Worm (Caenorhabditis elegans) whole organism, L4/young adult: ENCODE results near the gene str-163.

Experiments
- W03F9.2 ChIP-seq: fragments of 150-350 bp; optimal IDR thresholded peaks from 2 replicates; lab custom pipeline; 2014; ENCODE audit warnings: missing biosample characterization, missing genetic modification characterization
- dao-5 ChIP-seq: sonication (generic microtip); optimal IDR thresholded peaks from 2 replicates; lab custom pipeline; 2016; ENCODE audit warnings: missing genotype, missing genetic modification characterization, moderate library complexity, missing compliant biosample characterization
- him-1 ChIP-seq: sonication (generic microtip); optimal IDR thresholded peaks from 2 replicates; lab custom pipeline; 2016; ENCODE audit warnings: missing genotype, missing genetic modification reagents, missing genetic modification characterization, missing compliant biosample characterization

The str-163 gene

DNA sequence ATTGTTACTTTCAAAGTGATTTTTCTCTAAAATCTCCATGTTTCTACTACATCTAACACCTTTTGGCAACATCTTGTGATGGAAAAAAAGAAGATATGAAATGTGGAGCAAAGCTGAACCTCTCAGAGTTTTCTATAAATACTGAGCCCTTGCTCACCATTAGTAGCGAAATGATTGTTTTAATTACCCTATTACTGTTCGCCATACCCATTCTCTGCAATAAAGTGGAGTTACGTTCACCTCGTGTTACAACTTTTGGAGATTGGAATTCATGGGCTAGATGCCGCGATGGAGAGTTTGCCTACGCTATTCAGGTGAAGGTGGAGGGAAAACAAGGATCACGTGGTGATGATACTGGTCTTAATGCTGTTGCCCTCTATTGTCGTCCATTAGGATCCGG lies 9.8 kb downstream of the str-163 start, which contains the start of gene txt-3:
TSS of gene txt-3 (plus strand) at position 125 of the 400 bp plus-strand sequence.
- TF ChIP-seq W03F9.2 (tag; lab: Kevin White, UChicago) (no peak), him-1 (tag; lab: Kevin White, UChicago) (no peak)

DNA sequence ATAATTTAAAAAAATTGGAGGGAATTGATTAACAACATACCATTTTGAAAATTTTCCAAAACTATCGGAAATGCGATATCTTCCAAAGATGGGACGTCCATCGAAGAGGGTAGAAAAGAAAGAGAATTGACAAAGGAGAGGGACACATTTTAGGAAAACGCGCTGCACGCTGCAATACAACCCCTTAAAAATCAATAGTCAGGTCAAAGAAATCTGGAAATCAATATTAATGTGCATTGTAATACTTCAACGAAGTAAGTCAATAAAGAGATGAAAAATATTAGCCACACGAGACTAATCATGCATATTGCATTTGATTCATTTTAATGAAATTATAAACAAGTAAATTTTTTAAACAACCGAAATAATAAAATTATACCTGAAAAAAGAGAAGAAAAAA lies 15.4 kb downstream of the str-163 start, which contains the start of gene Y9C9A.13:
TSS of gene Y9C9A.13 (minus strand) at position 101 of the 400 bp plus-strand sequence.
- TF ChIP-seq him-1 (tag; lab: Kevin White, UChicago): no peak
- no peak for TF ChIP-seq dao-5 (tag; lab: Kevin White, UChicago)
- TF ChIP-seq W03F9.2 (tag; lab: Kevin White, UChicago): no peak

DNA sequence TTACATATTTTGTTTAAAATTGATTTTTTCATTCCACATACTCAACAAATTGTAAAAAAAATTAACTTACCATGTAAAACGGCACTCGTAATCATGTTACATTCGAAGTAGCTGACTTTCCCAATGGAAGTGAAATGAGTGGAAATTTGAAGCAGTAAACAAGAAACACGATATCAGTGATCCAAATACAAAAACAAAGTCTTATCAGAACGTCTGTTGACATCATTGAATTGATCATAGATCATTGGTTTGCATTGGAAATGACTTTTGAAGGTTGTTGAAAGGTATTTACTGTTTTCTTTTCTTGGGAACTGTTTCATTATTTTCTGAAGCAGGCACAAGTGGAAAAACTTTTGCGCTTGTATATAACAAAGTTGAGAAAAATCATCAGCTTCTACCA lies 22.0 kb downstream of the str-163 start, which contains the start of gene Y9C9A.16:
TSS of gene Y9C9A.16 (minus strand) at position 131 of the 400 bp plus-strand sequence.
- TF ChIP-seq dao-5 (tag; lab: Kevin White, UChicago) (no peak), W03F9.2 (tag; lab: Kevin White, UChicago) (no peak), him-1 (tag; lab: Kevin White, UChicago) (no peak)

DNA sequence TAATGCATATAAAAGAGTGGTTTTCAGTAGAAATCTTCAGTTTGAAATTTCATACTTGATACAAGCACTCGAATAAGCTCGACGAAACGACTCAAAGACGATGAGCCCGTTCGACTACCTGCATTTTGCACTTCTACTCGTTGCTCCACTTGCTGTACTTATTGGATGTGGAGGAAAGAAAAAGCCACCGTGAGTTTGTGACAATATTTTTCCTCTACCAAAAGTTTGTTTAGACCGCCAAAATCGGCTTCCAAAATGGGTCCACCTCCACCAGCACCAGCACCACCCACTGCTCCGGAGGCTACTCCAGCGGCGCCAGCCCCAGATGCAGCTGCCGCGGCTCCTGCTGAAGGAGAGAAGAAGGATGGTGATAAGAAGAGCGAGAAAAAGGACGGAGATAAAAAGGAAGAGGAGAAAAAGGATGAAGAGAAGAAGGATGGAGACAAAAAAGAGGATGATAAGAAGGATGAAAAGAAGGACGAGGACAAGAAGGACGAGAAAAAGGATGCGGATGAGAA lies 23.2 kb downstream of the str-163 start, which contains the start of gene E03H12.5:
TSS of gene E03H12.5 (plus strand) at position 51 of the 518 bp plus-strand sequence.
- no peak for TF ChIP-seq W03F9.2 (tag; lab: Kevin White, UChicago)

DNA sequence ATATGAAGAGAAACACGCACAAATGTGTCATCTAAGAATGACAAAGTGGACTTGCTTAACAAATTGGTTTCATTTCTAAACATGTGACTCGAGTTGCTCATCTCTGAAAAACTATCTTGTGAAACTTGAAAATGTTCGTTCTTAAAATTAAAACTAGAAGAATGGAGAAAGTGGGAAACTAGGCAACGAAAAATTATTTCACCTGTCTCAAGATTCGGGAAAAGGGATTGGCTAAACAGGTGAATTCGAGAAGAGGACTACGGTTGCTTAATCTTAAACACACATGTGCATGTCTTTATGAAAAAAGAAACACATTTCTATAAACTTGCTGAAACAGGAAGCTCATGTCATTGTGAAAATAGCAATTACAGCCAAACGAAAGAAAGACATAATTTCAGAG lies 27.0 kb downstream of the str-163 start, which contains the start of gene srz-24:
TSS of gene srz-24 (minus strand) at position 101 of the 400 bp plus-strand sequence.
- TF ChIP-seq dao-5 (tag; lab: Kevin White, UChicago) (no peak), W03F9.2 (tag; lab: Kevin White, UChicago) (no peak), him-1 (tag; lab: Kevin White, UChicago) (no peak)

DNA sequence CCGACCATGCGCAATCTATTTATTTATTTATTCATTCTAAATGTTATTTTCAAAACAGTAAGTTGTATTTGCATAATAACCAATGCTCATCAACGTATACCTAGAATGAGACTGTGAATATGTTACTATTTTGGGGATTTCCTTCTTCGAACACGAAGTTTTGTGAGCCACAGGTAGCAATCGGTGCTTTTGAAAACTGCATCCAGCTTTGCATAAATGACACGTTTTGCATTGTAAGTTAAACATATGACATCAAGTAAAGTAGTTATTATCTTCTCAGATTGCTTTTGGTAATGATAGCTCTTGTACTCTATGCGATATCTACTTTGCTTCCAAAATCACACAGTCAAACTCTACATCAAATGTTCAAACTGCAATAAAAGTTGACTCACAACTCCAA lies 28.5 kb downstream of the str-163 start, which contains the start of gene E03H12.4:
TSS of gene E03H12.4 (plus strand) at position 120 of the 400 bp plus-strand sequence.
- TF ChIP-seq W03F9.2 (tag; lab: Kevin White, UChicago) (no peak), him-1 (tag; lab: Kevin White, UChicago) (no peak), dao-5 (tag; lab: Kevin White, UChicago) (no peak)

DNA sequence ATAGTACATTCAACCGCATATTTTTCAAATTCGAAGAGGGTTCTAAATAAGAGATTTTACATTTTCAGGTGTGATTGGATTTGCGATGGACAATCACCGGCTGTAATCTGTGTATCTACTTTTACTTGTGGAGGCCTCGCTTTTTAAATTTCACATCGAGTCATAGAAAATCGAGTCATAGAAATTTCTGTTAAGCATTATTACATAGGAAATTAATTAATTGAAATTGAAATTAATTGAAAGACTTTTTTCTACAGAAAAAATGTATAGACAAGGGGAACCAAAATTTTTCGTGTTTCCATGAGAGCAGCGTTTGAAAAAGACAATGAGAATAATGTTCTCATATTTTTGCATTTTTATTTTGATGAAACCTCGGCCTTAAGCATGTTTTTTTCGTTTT lies 29.8 kb downstream of the str-163 start, which contains the start of gene clec-176:
TSS of gene clec-176 (plus strand) at position 301 of the 400 bp plus-strand sequence.
- TF ChIP-seq W03F9.2 (tag; lab: Kevin White, UChicago) (no peak), him-1 (tag; lab: Kevin White, UChicago) (no peak), dao-5 (tag; lab: Kevin White, UChicago) (no peak)

DNA sequence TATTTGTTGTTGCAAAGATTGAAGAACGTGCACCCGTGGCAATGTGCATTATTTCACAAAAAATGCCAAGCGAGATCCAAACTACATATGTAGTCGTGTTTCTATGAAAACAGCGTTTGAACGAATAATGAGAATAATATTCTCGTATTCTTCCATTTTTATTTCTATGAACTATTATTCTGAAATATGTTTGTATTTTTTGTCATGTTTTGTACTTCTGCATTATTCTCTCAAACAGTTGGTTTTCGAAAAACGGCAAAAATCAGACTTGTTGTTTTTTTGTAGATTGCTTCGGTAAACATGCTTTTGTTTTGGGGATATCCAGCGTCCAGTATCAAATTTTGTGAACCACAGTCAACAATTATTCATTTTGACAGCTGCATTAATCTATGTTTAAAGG lies 32.3 kb downstream of the str-163 start, which contains the start of gene clec-177:
TSS of gene clec-177 (plus strand) at position 301 of the 400 bp plus-strand sequence.
- TF ChIP-seq W03F9.2 (tag; lab: Kevin White, UChicago) (no peak), dao-5 (tag; lab: Kevin White, UChicago) (no peak), him-1 (tag; lab: Kevin White, UChicago) (no peak)

DNA sequence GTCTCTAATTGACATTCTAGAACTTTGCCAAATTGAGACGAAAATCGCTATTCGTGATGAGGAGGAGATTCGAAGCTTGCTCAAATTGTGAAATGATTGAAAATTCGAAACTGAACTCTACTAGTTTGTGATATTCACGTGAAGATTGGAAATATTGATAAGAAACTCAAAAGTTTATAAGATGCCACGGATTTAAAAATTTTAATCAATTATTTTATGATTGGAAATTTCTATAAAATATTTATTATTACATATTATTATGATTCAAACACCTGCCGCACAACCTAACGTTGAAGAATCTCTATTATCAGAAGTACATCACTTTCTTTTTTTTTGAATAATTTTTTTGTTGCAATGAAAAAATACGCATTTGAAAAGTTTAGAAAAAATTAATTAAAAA lies 34.5 kb downstream of the str-163 start, which contains the start of gene E03H12.7:
TSS of gene E03H12.7 (minus strand) at position 101 of the 400 bp plus-strand sequence.
- TF ChIP-seq him-1 (tag; lab: Kevin White, UChicago) (no peak), dao-5 (tag; lab: Kevin White, UChicago) (no peak), W03F9.2 (tag; lab: Kevin White, UChicago) (no peak)

DNA sequence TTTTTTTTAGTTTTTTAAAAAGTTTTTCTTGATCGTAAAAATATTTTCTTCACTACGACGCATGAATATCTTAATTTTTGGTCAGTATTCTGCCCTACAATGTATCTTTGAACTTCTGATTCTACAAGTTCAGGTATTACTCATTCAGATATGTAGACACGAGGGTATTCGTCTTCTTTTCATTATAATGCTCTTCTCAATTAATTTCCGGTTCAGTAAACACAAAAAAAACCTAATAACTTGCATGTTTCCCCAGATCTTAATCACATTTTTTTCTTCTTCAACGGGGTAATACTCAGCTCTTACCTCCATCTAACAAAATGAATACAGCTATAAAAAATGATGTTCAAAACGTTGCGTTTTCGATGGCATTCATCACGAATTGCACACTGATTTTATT lies 38.1 kb downstream of the str-163 start, which contains the start of gene str-162:
TSS of gene str-162 (plus strand) at position 301 of the 400 bp plus-strand sequence.
- TF ChIP-seq dao-5 (tag; lab: Kevin White, UChicago) (no peak), him-1 (tag; lab: Kevin White, UChicago) (no peak), W03F9.2 (tag; lab: Kevin White, UChicago) (no peak)

DNA sequence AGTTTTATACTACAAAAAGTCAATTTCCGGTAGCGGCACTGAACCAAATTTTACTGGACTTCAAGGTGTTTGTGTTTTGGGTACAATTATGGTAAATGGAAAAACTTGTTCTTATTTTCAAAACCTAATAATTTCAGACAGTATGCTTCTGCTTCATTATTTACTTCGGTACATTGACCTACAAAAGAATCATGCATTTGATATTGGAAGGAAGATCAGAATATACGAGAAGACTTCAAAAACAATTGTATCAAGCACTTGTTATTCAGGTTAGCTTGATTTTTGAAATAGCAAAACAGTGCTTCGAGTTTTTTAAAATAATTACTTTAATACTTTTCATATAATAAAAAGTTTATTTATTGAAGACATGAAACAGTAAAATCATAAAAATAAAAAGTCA lies 39.1 kb downstream of the str-163 start:
- TF ChIP-seq dao-5 (tag; lab: Kevin White, UChicago): no peak
- TF ChIP-seq him-1 (tag; lab: Kevin White, UChicago): no peak
- no peak for TF ChIP-seq W03F9.2 (tag; lab: Kevin White, UChicago)

DNA sequence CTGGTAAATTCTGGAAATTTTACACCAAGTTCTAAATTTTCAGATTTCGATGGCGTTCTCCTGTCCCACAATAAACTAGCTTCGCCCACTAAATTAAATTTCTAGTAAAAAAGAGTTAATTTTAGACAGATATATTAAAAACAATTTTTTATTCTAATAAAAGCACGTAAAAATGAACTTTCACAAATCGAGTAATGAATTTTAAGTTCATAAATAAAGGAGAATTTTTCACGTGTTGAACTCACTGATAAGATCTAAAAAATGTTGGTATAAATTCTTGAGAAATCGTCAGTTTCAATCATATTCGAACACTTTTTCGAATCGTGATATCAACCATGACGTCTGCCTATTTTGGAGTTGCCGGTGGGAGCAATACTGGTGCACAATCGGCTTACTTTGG lies 41.9 kb downstream of the str-163 start, which contains the start of gene ssq-2:
TSS of gene ssq-2 (plus strand) at position 301 of the 400 bp plus-strand sequence.
- TF ChIP-seq him-1 (tag; lab: Kevin White, UChicago): no peak
- no peak for TF ChIP-seq W03F9.2 (tag; lab: Kevin White, UChicago)
- no peak for TF ChIP-seq dao-5 (tag; lab: Kevin White, UChicago)

DNA sequence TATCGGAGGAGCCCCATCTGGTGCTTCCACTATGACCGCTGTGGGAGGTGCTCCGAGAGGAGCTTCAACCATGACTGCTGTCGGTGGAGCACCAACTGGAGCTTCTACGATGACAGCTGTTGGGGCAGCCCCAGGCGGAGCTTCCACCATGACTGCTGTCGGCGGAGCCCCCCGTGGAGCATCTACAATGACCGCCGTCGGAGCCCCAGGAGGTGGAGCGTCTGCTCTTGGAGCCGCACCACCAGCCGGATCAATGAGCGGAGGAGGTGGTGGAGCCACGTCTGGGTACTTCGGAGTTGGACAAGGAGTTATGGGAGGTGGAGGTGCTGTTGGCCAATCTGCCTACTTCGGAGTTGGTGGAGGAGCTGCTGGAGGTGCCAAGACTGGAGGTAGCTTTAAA lies 43.0 kb downstream of the str-163 start:
- TF ChIP-seq dao-5 (tag; lab: Kevin White, UChicago) (no peak), W03F9.2 (tag; lab: Kevin White, UChicago) (no peak), him-1 (tag; lab: Kevin White, UChicago) (no peak)

DNA sequence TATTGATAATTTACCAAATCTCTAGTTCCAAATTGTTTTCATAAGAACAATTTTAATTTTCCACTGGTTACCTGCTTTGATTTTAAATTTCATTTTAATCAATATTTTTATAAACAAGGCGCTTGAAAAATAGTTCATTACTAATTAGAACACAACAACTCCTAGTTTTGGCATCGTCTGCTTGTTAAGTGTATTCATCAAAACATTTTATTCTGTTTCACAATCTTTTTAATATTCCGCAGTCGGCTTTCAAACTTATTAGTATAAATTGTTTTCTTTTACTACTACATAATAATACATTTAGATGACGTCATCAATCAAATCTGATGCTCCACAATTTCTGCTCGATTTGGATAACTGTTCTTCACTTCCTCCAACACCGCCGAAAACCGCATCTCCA lies 48.5 kb downstream of the str-163 start, which contains the start of gene pes-1:
TSS of gene pes-1 (plus strand) at position 301 of the 400 bp plus-strand sequence.
- TF ChIP-seq dao-5 (tag; lab: Kevin White, UChicago) (no peak), W03F9.2 (tag; lab: Kevin White, UChicago) (no peak), him-1 (tag; lab: Kevin White, UChicago) (no peak)
